Worm (Caenorhabditis elegans): ENCODE measurements around the gene cyp-35A1.

cyp-35A1 gene

DNA sequence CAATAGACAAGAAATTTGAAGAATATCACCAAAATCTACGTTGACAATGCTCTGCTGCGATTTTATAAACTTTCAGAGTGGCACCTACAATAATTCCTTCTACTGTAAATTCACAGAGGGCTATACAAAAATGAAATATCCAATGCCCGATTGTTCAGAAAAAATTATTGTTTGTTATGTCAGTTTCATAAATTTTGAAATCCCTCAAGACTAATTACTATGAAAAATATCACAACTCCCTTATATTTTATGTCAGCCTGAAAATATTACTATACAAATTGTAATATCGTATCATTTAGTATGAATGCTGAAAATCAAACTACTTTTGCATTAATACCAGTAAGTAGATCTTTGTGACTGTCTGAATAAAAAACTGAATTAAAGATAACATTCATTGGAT is 39.0 kb upstream of the cyp-35A1 start, which contains the start of gene srx-60:
srx-60 (plus strand) TSS at position 301 of the 400 bp plus-strand sequence.
- TF ChIP-seq ceh-40 (GFP tag; IDR thresholded peaks at IDR 0.05) (no peak), F49E8.2 (tag; optimal IDR thresholded peaks at IDR 0.05; ENCODE audit: insufficient read depth) (no peak), lir-1 (GFP tag; conservative IDR thresholded peaks at IDR 0.05) (no peak)

DNA sequence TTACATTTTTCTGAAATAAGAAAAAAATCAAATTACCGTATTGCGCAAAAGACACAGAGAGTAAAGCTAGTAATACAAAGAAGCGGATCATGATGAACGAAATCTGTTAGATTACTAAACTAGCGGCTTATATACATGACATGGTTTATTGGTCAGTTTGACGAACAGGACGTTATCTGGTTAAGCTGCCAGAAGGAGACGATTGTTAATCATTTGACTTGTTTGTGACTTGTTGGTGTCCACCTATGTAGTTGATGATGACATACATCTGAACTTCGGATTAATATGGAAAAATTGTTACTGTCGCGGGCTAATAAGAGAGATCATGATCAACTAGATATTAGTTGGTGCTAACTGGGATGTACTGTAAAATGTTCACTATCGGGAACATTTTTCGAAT is 38.5 kb upstream of the cyp-35A1 start, which contains the start of gene cnc-9:
cnc-9 (minus strand) TSS at position 101 of the 400 bp plus-strand sequence.
- no peak for TF ChIP-seq tlf-1 (GFP tag; optimal IDR thresholded peaks at IDR 0.05)
- no peak for TF ChIP-seq snpc-1.3 (tag; optimal IDR thresholded peaks at IDR 0.05; ENCODE audit: insufficient read depth)
- TF ChIP-seq F33H1.4 (GFP tag; IDR thresholded peaks at IDR 0.05), result no peak
- no peak for TF ChIP-seq him-1 (tag; optimal IDR thresholded peaks at IDR 0.05)

DNA sequence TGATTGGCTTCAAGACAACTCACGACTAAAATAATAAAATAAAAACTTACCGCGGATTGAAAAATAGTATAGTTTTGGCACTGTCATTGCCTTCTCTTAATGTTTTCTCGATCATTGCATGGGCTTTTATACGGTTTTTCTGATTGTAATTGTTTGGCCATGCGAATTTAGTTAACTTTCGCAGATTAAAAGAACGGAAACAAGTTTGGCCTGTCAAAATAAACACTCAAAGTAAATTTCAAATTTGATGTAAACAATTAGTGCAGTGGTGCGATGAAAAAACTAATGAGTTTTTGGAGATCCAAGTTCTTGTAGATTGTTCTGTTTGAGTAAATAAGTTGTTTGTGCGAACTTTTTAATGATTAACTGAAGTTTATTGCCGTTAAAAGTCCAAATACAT is 37.6 kb upstream of the cyp-35A1 start, which contains the start of gene gst-41:
gst-41 (minus strand) TSS at position 101 of the 400 bp plus-strand sequence.
- no peak for TF ChIP-seq ztf-3 (GFP tag; optimal IDR thresholded peaks at IDR 0.05)
- no peak for TF ChIP-seq ztf-26 (tag; optimal IDR thresholded peaks at IDR 0.05)
- no peak for TF ChIP-seq ztf-28 (GFP tag; IDR thresholded peaks at IDR 0.05)
- no peak for TF ChIP-seq unc-62 (GFP tag; optimal IDR thresholded peaks at IDR 0.05)
- no peak for TF ChIP-seq nfya-2 (GFP tag; IDR thresholded peaks at IDR 0.05)
- TF ChIP-seq F37B4.10 (GFP tag; IDR thresholded peaks at IDR 0.05), result no peak
- TF ChIP-seq nhr-120 (GFP tag; IDR thresholded peaks at IDR 0.05), result no peak
- no peak for TF ChIP-seq him-1 (tag; optimal IDR thresholded peaks at IDR 0.05)
- TF ChIP-seq sptf-2 (GFP tag; optimal IDR thresholded peaks at IDR 0.05), result no peak
- no peak for TF ChIP-seq repo-1 (tag; optimal IDR thresholded peaks at IDR 0.05)
- no peak for TF ChIP-seq egrh-3 (GFP tag; IDR thresholded peaks at IDR 0.05)
- no peak for TF ChIP-seq dpff-1 (tag; optimal IDR thresholded peaks at IDR 0.05)
- no peak for TF ChIP-seq nhr-179 (tag; optimal IDR thresholded peaks at IDR 0.05)
- TF ChIP-seq bed-1 (GFP tag; IDR thresholded peaks at IDR 0.05), result no peak
- no peak for TF ChIP-seq let-607 (tag; optimal IDR thresholded peaks at IDR 0.05)
- TF ChIP-seq lin-35 (GFP tag; optimal IDR thresholded peaks at IDR 0.05), result no peak
- TF ChIP-seq F10E7.11 (tag; optimal IDR thresholded peaks at IDR 0.05), result no peak
- TF ChIP-seq ztf-18 (tag; optimal IDR thresholded peaks at IDR 0.05), result no peak
- TF ChIP-seq madf-3 (GFP tag; IDR thresholded peaks at IDR 0.05), result no peak

DNA sequence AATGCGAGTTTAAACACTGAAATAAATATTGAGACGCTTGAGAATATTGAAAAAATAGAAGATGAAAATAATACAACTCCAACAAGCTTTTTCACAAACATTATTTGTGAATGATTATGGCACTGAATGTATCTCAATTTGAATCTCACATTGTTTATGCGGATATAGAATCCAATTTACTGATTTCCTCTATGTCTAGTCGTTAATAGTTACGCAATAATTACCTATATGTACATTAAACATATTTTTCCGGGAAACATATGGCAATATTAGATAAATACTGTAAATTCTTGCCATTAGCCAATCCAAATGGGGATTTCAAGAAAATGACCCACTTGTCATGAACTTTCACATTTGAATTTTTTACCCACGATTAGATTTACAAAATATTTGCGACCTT is 33.8 kb upstream of the cyp-35A1 start, which contains the start of gene srx-9:
srx-9 (minus strand) TSS at position 101 of the 400 bp plus-strand sequence.
- TF ChIP-seq Y53G8AR.9 (GFP tag; conservative IDR thresholded peaks at IDR 0.05) (no peak), sdz-38 (tag; optimal IDR thresholded peaks at IDR 0.05) (no peak), attf-5 (GFP tag; optimal IDR thresholded peaks at IDR 0.05) (no peak), nfya-2 (GFP tag; IDR thresholded peaks at IDR 0.05) (no peak), cebp-2 (GFP tag; IDR thresholded peaks at IDR 0.05) (no peak), let-607 (tag; optimal IDR thresholded peaks at IDR 0.05) (no peak), pbrm-1 (GFP tag; IDR thresholded peaks at IDR 0.05) (no peak), rpc-1 (optimal IDR thresholded peaks at IDR 0.05) (no peak), rpc-1 (tag; optimal IDR thresholded peaks at IDR 0.05) (no peak), atf-7 (tag; optimal IDR thresholded peaks at IDR 0.05) (no peak), fkh-3 (tag; optimal IDR thresholded peaks at IDR 0.05) (no peak), C06A6.2 (GFP tag; conservative IDR thresholded peaks at IDR 0.05) (no peak), nfya-1 (tag; optimal IDR thresholded peaks at IDR 0.05; ENCODE audit: borderline replicate concordance, insufficient read depth) (no peak), ztf-6 (GFP tag; IDR thresholded peaks at IDR 0.05) (no peak), hsf-1 (GFP tag; IDR thresholded peaks at IDR 0.05) (no peak), lag-1 (GFP tag; IDR thresholded peaks at IDR 0.05) (no peak), chd-7 (tag; optimal IDR thresholded peaks at IDR 0.05) (no peak), tbp1 (GFP tag; optimal IDR thresholded peaks at IDR 0.05) (no peak), ekl-4 (GFP tag; IDR thresholded peaks at IDR 0.05) (no peak), D2030.7 (GFP tag; IDR thresholded peaks at IDR 0.05) (no peak), F23B12.7 (tag; optimal IDR thresholded peaks at IDR 0.05; ENCODE audit: insufficient read depth) (no peak)
